Worm (Caenorhabditis elegans) whole organism, L3 larva: Measurements from ENCODE around the gene pgl-1.

Experiments used
- ama-1 ChIP-seq: fragments of 150-350 bp; optimal IDR thresholded peaks from 2 replicates; lab custom pipeline; 2018
- daf-12 ChIP-seq: fragments of 150-350 bp; optimal IDR thresholded peaks from 2 replicates; lab custom pipeline; 2014; ENCODE audit warnings: missing biosample characterization, missing genetic modification reagents, missing genetic modification characterization
- egl-27 ChIP-seq: sonication (generic microtip); optimal IDR thresholded peaks from 4 replicates; lab custom pipeline; 2017; ENCODE audit warnings: missing biosample characterization, missing genetic modification reagents, missing genetic modification characterization
- elt-1 ChIP-seq: fragments of 150-350 bp; optimal IDR thresholded peaks from 2 replicates; lab custom pipeline; 2014; ENCODE audit warnings: missing biosample characterization, missing genetic modification characterization
- fkh-10 ChIP-seq: sonication (generic microtip); optimal IDR thresholded peaks from 2 replicates; lab custom pipeline; 2017; ENCODE audit warnings: missing biosample characterization, missing genetic modification reagents, missing genetic modification characterization
- hmg-11 ChIP-seq: sonication (generic microtip); optimal IDR thresholded peaks from 2 replicates; lab custom pipeline; 2016; ENCODE audit warnings: missing genetic modification characterization, missing compliant biosample characterization
- jun-1 ChIP-seq: fragments of 150-350 bp; optimal IDR thresholded peaks from 2 replicates; lab custom pipeline; 2014; ENCODE audit warnings: missing biosample characterization, missing genetic modification reagents, missing genetic modification characterization
- nhr-76 ChIP-seq: fragments of 150-350 bp; sonication (generic microtip); optimal IDR thresholded peaks from 5 replicates; lab custom pipeline; 2014; ENCODE audit warnings: missing biosample characterization, missing genetic modification characterization
- skn-1 ChIP-seq: fragments of 150-350 bp; optimal IDR thresholded peaks from 2 replicates; lab custom pipeline; 2014; ENCODE audit warnings: missing biosample characterization, missing genetic modification characterization
- unc-62 ChIP-seq: fragments of 150-350 bp; sonication (generic microtip); optimal IDR thresholded peaks from 4 replicates; lab custom pipeline; 2014; ENCODE audit warnings: missing biosample characterization, missing genetic modification reagents, missing genetic modification characterization
- zag-1 ChIP-seq: fragments of 150-350 bp; optimal IDR thresholded peaks from 2 replicates; lab custom pipeline; 2014; ENCODE audit warnings: missing biosample characterization, missing genetic modification characterization
- ztf-11 ChIP-seq: fragments of 150-350 bp; optimal IDR thresholded peaks from 2 replicates; lab custom pipeline; 2014; ENCODE audit warnings: missing biosample characterization, missing genetic modification characterization

- TF ChIP-seq elt-1 (no peak), egl-27 (tag; lab: Kevin White, UChicago) (no peak), fkh-10 (GFP tag; lab: Kevin White, UChicago) (no peak), ama-1 (lab: Kevin White, UChicago) (no peak), zag-1 (tag; lab: Kevin White, UChicago) (no peak), jun-1 (tag; lab: Kevin White, UChicago) (no peak), unc-62 (no peak), ztf-11 (no peak), nhr-76 (tag; lab: Kevin White, UChicago) (no peak), skn-1 (tag; lab: Kevin White, UChicago) (no peak), hmg-11 (tag; lab: Kevin White, UChicago) (no peak), daf-12 (tag; lab: Kevin White, UChicago) (no peak)
Observed at ce11 chrIV:7010835-7011234, 33.7 kb upstream of the pgl-1 start, which contains the start of gene C25A8.1.
